Fruit fly (Drosophila melanogaster) whole organism, embryonic: ENCODE measurements around the gene Fam92.

ENCODE experiments used
- BtbVII ChIP-seq: fragments of 200-800 bp; sonication (Bioruptor generic); optimal IDR thresholded peaks from 3 replicates; lab custom pipeline; 2017; ENCODE audit warnings: missing biosample characterization, mild to moderate bottlenecking, missing genetic modification characterization
- CG10267 ChIP-seq: fragments of 200-800 bp; sonication (Bioruptor generic); optimal IDR thresholded peaks from 2 replicates; lab custom pipeline; 2018; ENCODE audit warnings: missing biosample characterization, mild to moderate bottlenecking, missing genetic modification characterization, moderate library complexity
- CG10979 ChIP-seq: fragments of 200-800 bp; sonication (Bioruptor generic); optimal IDR thresholded peaks from 2 replicates; lab custom pipeline; 2018; ENCODE audit warnings: missing biosample characterization, mild to moderate bottlenecking, missing genetic modification characterization, moderate library complexity
- CG11247 ChIP-seq: fragments of 200-800 bp; sonication (Bioruptor generic); IDR thresholded peaks from 2 replicates; pipeline ENCODE4 v1.3.6; 2022; ENCODE audit warnings: missing biosample characterization, missing genetic modification characterization
- CG11398 ChIP-seq: fragments of 200-800 bp; sonication (Bioruptor generic); optimal IDR thresholded peaks from 2 replicates; lab custom pipeline; 2016; ENCODE audit warnings: missing biosample characterization, missing genetic modification characterization
- CG17385 ChIP-seq: fragments of 200-800 bp; sonication (Bioruptor generic); optimal IDR thresholded peaks from 3 replicates; lab custom pipeline; 2018; ENCODE audit warnings: missing biosample characterization, mild to moderate bottlenecking, missing genetic modification characterization
- CG17802 ChIP-seq: fragments of 200-800 bp; sonication (Bioruptor generic); optimal IDR thresholded peaks from 2 replicates; lab custom pipeline; 2018; ENCODE audit warnings: missing biosample characterization, mild to moderate bottlenecking, missing genetic modification characterization, moderate library complexity
- CG2875 ChIP-seq: fragments of 200-800 bp; sonication (Bioruptor generic); optimal IDR thresholded peaks from 2 replicates; lab custom pipeline; 2017; ENCODE audit warnings: missing biosample characterization, mild to moderate bottlenecking, missing genetic modification characterization, missing genetic modification reagents
- CG3065 ChIP-seq: fragments of 200-800 bp; sonication (Bioruptor generic); optimal IDR thresholded peaks from 2 replicates; lab custom pipeline; 2016; ENCODE audit warnings: missing biosample characterization, missing genetic modification characterization
- CG3281 ChIP-seq: fragments of 200-800 bp; sonication (Bioruptor generic); optimal IDR thresholded peaks from 3 replicates; lab custom pipeline; 2017; ENCODE audit warnings: missing biosample characterization, mild to moderate bottlenecking, missing genetic modification characterization
- CG3847 ChIP-seq: fragments of 200-800 bp; sonication (Bioruptor generic); IDR thresholded peaks from 2 replicates; pipeline ENCODE4 v1.3.6; 2022; ENCODE audit warnings: missing biosample characterization, missing genetic modification characterization
- CG4730 ChIP-seq: fragments of 200-800 bp; sonication (Bioruptor generic); IDR thresholded peaks from 2 replicates; pipeline ENCODE4 v1.3.6; 2022; ENCODE audit warnings: missing biosample characterization, missing genetic modification characterization
- CG6175 ChIP-seq: fragments of 200-800 bp; sonication (Bioruptor generic); IDR thresholded peaks from 3 replicates; pipeline ENCODE4 v1.3.6; 2022; ENCODE audit warnings: missing biosample characterization, missing genetic modification characterization
- CG6654 ChIP-seq: fragments of 200-800 bp; sonication (Bioruptor generic); optimal IDR thresholded peaks from 2 replicates; lab custom pipeline; 2017; ENCODE audit warnings: missing biosample characterization, mild to moderate bottlenecking, missing genetic modification characterization
- CG7786 ChIP-seq: fragments of 200-800 bp; sonication (Bioruptor generic); optimal IDR thresholded peaks from 2 replicates; lab custom pipeline; 2016; ENCODE audit warnings: missing biosample characterization, missing genetic modification characterization
- CG8290 ChIP-seq, 3 experiments: fragments of 200-800 bp; sonication (Bioruptor generic); optimal IDR thresholded peaks; 2 replicates each; lab custom pipeline; 2016 to 2019; ENCODE audit warnings: missing biosample characterization in 3 of 3, missing genetic modification characterization in 3 of 3, mild to moderate bottlenecking in 2 of 3, moderate library complexity in 1 of 3
- D19A ChIP-seq: fragments of 200-800 bp; optimal IDR thresholded peaks from 3 replicates; lab custom pipeline; 2019; ENCODE audit warnings: missing biosample characterization, mild to moderate bottlenecking, missing genetic modification characterization, moderate library complexity
- E2f1 ChIP-seq: fragments of 200-800 bp; sonication (Bioruptor generic); IDR thresholded peaks from 2 replicates; pipeline ENCODE4 v1.3.6; 2022; ENCODE audit warnings: missing biosample characterization, missing genetic modification characterization
- E2f2 ChIP-seq: fragments of 200-800 bp; sonication (Bioruptor generic); IDR thresholded peaks from 2 replicates; pipeline ENCODE4 v1.3.6; 2022; ENCODE audit warnings: missing biosample characterization, missing genetic modification characterization
- Ets65A ChIP-seq: fragments of 200-800 bp; sonication (Bioruptor generic); peaks from one replicate; lab custom pipeline; 2016; ENCODE audit warnings: missing biosample characterization, missing genetic modification characterization
- Fer2 ChIP-seq: fragments of 200-800 bp; sonication (Bioruptor generic); optimal IDR thresholded peaks from 2 replicates; lab custom pipeline; 2018; ENCODE audit warnings: missing biosample characterization, mild to moderate bottlenecking, missing genetic modification characterization, moderate library complexity
- HLH54F ChIP-seq: fragments of 200-800 bp; sonication (Bioruptor generic); optimal IDR thresholded peaks from 3 replicates; lab custom pipeline; 2016; ENCODE audit warnings: missing biosample characterization, missing genetic modification characterization
- HmgD ChIP-seq: fragments of 200-800 bp; sonication (Bioruptor generic); optimal IDR thresholded peaks from 3 replicates; lab custom pipeline; 2016; ENCODE audit warnings: missing biosample characterization, missing genetic modification characterization
- NFAT ChIP-seq: fragments of 200-800 bp; sonication (Bioruptor generic); IDR thresholded peaks from 2 replicates; pipeline ENCODE4 v1.3.6; 2022; ENCODE audit warnings: missing biosample characterization, missing genetic modification characterization
- NK7.1 ChIP-seq: fragments of 200-800 bp; sonication (Bioruptor generic); optimal IDR thresholded peaks from 3 replicates; lab custom pipeline; 2016; ENCODE audit warnings: missing biosample characterization, missing genetic modification characterization
- Nf-YB ChIP-seq: fragments of 200-800 bp; sonication (Bioruptor generic); optimal IDR thresholded peaks from 3 replicates; lab custom pipeline; 2019; ENCODE audit warnings: missing biosample characterization, mild to moderate bottlenecking, missing genetic modification characterization, moderate library complexity
- Pdp1 ChIP-seq, 2 experiments: fragments of 200-800 bp; sonication (Bioruptor generic); optimal IDR thresholded peaks; 3 replicates each; lab custom pipeline; 2016; ENCODE audit warnings: missing biosample characterization in 2 of 2, missing genetic modification characterization in 2 of 2, mild to moderate bottlenecking in 1 of 2, moderate library complexity in 1 of 2
- Six4 ChIP-seq: fragments of 200-800 bp; sonication (Bioruptor generic); optimal IDR thresholded peaks from 2 replicates; lab custom pipeline; 2016; ENCODE audit warnings: missing biosample characterization, missing genetic modification characterization
- Sox102F ChIP-seq: fragments of 200-800 bp; sonication (Bioruptor generic); optimal IDR thresholded peaks from 2 replicates; lab custom pipeline; 2018; ENCODE audit warnings: missing biosample characterization, mild to moderate bottlenecking, missing genetic modification characterization, moderate library complexity
- Stat92E ChIP-seq, 3 experiments: fragments of >200 bp in 2 of 3; fragments of 200-800 bp in 1 of 3; sonication (Bioruptor generic) in 1 of 3; optimal IDR thresholded peaks; 2 replicates each; lab custom pipeline; 2017 to 2019; ENCODE audit warnings: missing biosample characterization in 3 of 3, missing genetic modification characterization in 3 of 3, mild to moderate bottlenecking in 1 of 3, moderate library complexity in 1 of 3
- az2 ChIP-seq: fragments of 200-800 bp; sonication (Bioruptor generic); optimal IDR thresholded peaks from 3 replicates; lab custom pipeline; 2016; ENCODE audit warnings: missing biosample characterization, missing genetic modification characterization
- bab2 ChIP-seq: fragments of 200-800 bp; sonication (Bioruptor generic); optimal IDR thresholded peaks from 2 replicates; lab custom pipeline; 2016; ENCODE audit warnings: missing biosample characterization, missing genetic modification characterization
- bowl ChIP-seq: fragments of 200-800 bp; sonication (Bioruptor generic); IDR thresholded peaks from 2 replicates; pipeline ENCODE4 v1.3.6; 2022; ENCODE audit warnings: missing biosample characterization, missing genetic modification characterization
- bsh ChIP-seq, 2 experiments: fragments of 200-800 bp; sonication (Bioruptor generic); optimal IDR thresholded peaks; 2 replicates each; lab custom pipeline; 2017 to 2018; ENCODE audit warnings: mild to moderate bottlenecking in 2 of 2, missing biosample characterization in 2 of 2, missing genetic modification characterization in 2 of 2, moderate library complexity in 1 of 2
- chif ChIP-seq, 2 experiments: fragments of 200-800 bp; sonication (Bioruptor generic); optimal IDR thresholded peaks; 3 replicates each; lab custom pipeline; 2016; ENCODE audit warnings: missing biosample characterization in 2 of 2, missing genetic modification characterization in 2 of 2
- corto ChIP-seq: fragments of 200-800 bp; sonication (Bioruptor generic); optimal IDR thresholded peaks from 2 replicates; lab custom pipeline; 2016; ENCODE audit warnings: missing biosample characterization, mild to moderate bottlenecking, missing genetic modification characterization, moderate library complexity
- dysf ChIP-seq: fragments of 200-800 bp; sonication (Bioruptor generic); IDR thresholded peaks from 3 replicates; pipeline ENCODE4 v1.3.6; 2022; ENCODE audit warnings: missing biosample characterization, missing genetic modification characterization
- en ChIP-seq: fragments of 200-800 bp; sonication (Bioruptor generic); optimal IDR thresholded peaks from 2 replicates; lab custom pipeline; 2016; ENCODE audit warnings: missing biosample characterization, missing genetic modification characterization
- gsb ChIP-seq: fragments of 200-800 bp; sonication (Bioruptor generic); IDR thresholded peaks from 2 replicates; pipeline ENCODE4 v1.3.6; 2022; ENCODE audit warnings: missing biosample characterization, missing genetic modification characterization
- kay ChIP-seq: fragments of 200-800 bp; sonication (Bioruptor generic); optimal IDR thresholded peaks from 2 replicates; lab custom pipeline; 2016; ENCODE audit warnings: missing biosample characterization, missing genetic modification characterization
- mam ChIP-seq: fragments of 200-800 bp; sonication (Bioruptor generic); optimal IDR thresholded peaks from 3 replicates; lab custom pipeline; 2016; ENCODE audit warnings: missing biosample characterization, missing genetic modification characterization
- pzg ChIP-seq: fragments of 200-800 bp; sonication (Bioruptor generic); optimal IDR thresholded peaks from 3 replicates; lab custom pipeline; 2018; ENCODE audit warnings: missing biosample characterization, mild to moderate bottlenecking, missing genetic modification characterization, moderate library complexity
- sd ChIP-seq: fragments of 200-800 bp; sonication (Bioruptor generic); optimal IDR thresholded peaks from 3 replicates; lab custom pipeline; 2018; ENCODE audit warnings: missing biosample characterization, mild to moderate bottlenecking, missing genetic modification characterization, moderate library complexity
- sens-2 ChIP-seq: fragments of 200-800 bp; sonication (Bioruptor generic); IDR thresholded peaks from 2 replicates; pipeline ENCODE4 v1.3.6; 2022; ENCODE audit warnings: missing biosample characterization, missing genetic modification characterization
- shn ChIP-seq: fragments of 200-800 bp; sonication (Bioruptor generic); optimal IDR thresholded peaks from 3 replicates; lab custom pipeline; 2016; ENCODE audit warnings: missing biosample characterization, missing genetic modification characterization
- sob ChIP-seq: fragments of 200-800 bp; sonication (Bioruptor generic); IDR thresholded peaks from 2 replicates; pipeline ENCODE4 v1.3.6; 2022; ENCODE audit warnings: missing biosample characterization, missing genetic modification characterization
- stwl ChIP-seq: fragments of 200-800 bp; sonication (Bioruptor generic); optimal IDR thresholded peaks from 3 replicates; lab custom pipeline; 2018; ENCODE audit warnings: missing biosample characterization, mild to moderate bottlenecking, missing genetic modification characterization, moderate library complexity
- tll ChIP-seq, 2 experiments: fragments of 200-800 bp in 1 of 2; fragments of >200 bp in 1 of 2; sonication (Bioruptor generic) in 1 of 2; optimal IDR thresholded peaks; 2 replicates each; lab custom pipeline; 2017 to 2019; ENCODE audit warnings: missing biosample characterization in 2 of 2, missing genetic modification characterization in 2 of 2, mild to moderate bottlenecking in 1 of 2, moderate library complexity in 1 of 2
- unpg ChIP-seq: fragments of 200-800 bp; sonication (Bioruptor generic); optimal IDR thresholded peaks from 3 replicates; lab custom pipeline; 2018; ENCODE audit warnings: missing biosample characterization, mild to moderate bottlenecking, missing genetic modification characterization, moderate library complexity
- yki ChIP-seq: fragments of >200 bp; optimal IDR thresholded peaks from 3 replicates; lab custom pipeline; 2018

Gene Fam92

dm6 chr2L:12424555-12424954 lies at the start of gene Fam92 (continued):
- TF ChIP-seq CG17385 (GFP tag; lab: Kevin White, UChicago) (peak; percentile 34), shn (GFP tag; lab: Kevin White, UChicago) (no peak), HmgD (GFP tag; lab: Kevin White, UChicago) (peak; percentile 0), Nf-YB (no peak), CG3847 (peak; percentile 21; the same call in 1 of the 2 replicates), CG2875 (GFP tag; lab: Kevin White, UChicago) (peak; percentile 31), Sox102F (GFP tag; lab: Kevin White, UChicago) (peak; percentile 57), Six4 (GFP tag; lab: Kevin White, UChicago) (peak; percentile 39), E2f2 (GFP tag; lab: Robert Waterston, UW) (peak; percentile 32; the same call in 1 of the 2 replicates), NFAT (GFP tag; lab: Robert Waterston, UW) (peak; percentile 82), chif (GFP tag; optimal IDR thresholded peaks at IDR 0.05; lab: Kevin White, UChicago) (peak in 1 of 2 experiments; percentile 65), CG11247 (peak; percentile 52), gsb (no peak), unpg (peak; percentile 41), bowl (GFP tag; lab: Robert Waterston, UW) (no peak), en (GFP tag; lab: Kevin White, UChicago) (peak; percentile 39), bab2 (GFP tag; lab: Kevin White, UChicago) (peak; percentile 42), HLH54F (GFP tag; lab: Kevin White, UChicago) (peak; percentile 22), dysf (GFP tag; lab: Robert Waterston, UW) (peak; percentile 49; the same call in 1 of the 3 replicates), D19A (tag; lab: Kevin White, UChicago) (peak; percentile 49), Ets65A (GFP tag; lab: Kevin White, UChicago) (peak; percentile 89), CG11398 (GFP tag; lab: Kevin White, UChicago) (no peak), Pdp1 (GFP tag; optimal IDR thresholded peaks at IDR 0.05; lab: Kevin White, UChicago) (peak; percentile 45 to 55), Stat92E (GFP tag; optimal IDR thresholded peaks at IDR 0.05; lab: Kevin White, UChicago) (peak in 1 of 3 experiments; percentile 2), CG10267 (tag; lab: Kevin White, UChicago) (peak; percentile 65), mam (GFP tag; lab: Kevin White, UChicago) (peak; percentile 46), CG3065 (GFP tag; lab: Kevin White, UChicago) (no peak), NK7.1 (GFP tag; lab: Kevin White, UChicago) (peak; percentile 1), CG7786 (GFP tag; lab: Kevin White, UChicago) (no peak), tll (GFP tag; optimal IDR thresholded peaks at IDR 0.05; lab: Kevin White, UChicago) (no peak), CG17802 (no peak), yki (lab: Kevin White, UChicago) (no peak), CG10979 (tag; lab: Kevin White, UChicago) (peak; percentile 56), corto (no peak), CG3281 (GFP tag; lab: Kevin White, UChicago) (peak; percentile 12), az2 (GFP tag; lab: Kevin White, UChicago) (peak; percentile 60), sd (tag; lab: Kevin White, UChicago) (peak; percentile 27), CG6654 (GFP tag; lab: Kevin White, UChicago) (no peak), kay (GFP tag; lab: Kevin White, UChicago) (peak; percentile 0), BtbVII (GFP tag; lab: Kevin White, UChicago) (peak; percentile 38), CG4730 (GFP tag; lab: Robert Waterston, UW) (no peak), CG8290 (GFP tag; optimal IDR thresholded peaks at IDR 0.05; lab: Kevin White, UChicago) (peak; percentile 52), CG8290 (tag; optimal IDR thresholded peaks at IDR 0.05; lab: Kevin White, UChicago) (peak in 1 of 2 experiments; percentile 68), E2f1 (peak; percentile 25; the same call in 1 of the 2 replicates), pzg (GFP tag; lab: Kevin White, UChicago) (peak; percentile 47), CG6175 (GFP tag; lab: Robert Waterston, UW) (no peak), stwl (peak; percentile 89), Fer2 (tag; lab: Kevin White, UChicago) (peak; percentile 12), sob (peak; percentile 38; the same call in 1 of the 2 replicates), sens-2 (peak; percentile 41), bsh (GFP tag; optimal IDR thresholded peaks at IDR 0.05; lab: Kevin White, UChicago) (peak in 1 of 2 experiments; percentile 48)
